Worm (Caenorhabditis elegans): ENCODE measurements around the gene T05A7.12.

Gene T05A7.12

ce11 chrII:4621650-4622049, 41.4 kb downstream of the T05A7.12 start, which contains the start of gene clec-139:
Gene clec-139, minus strand, starts transcription at chrII:4621750.
- TF ChIP-seq ets-5 (GFP tag; IDR thresholded peaks at IDR 0.05): no peak
- peak; percentile 58 for TF ChIP-seq nhr-85 (tag)

ce11 chrII:4619700-4620099, 43.4 kb downstream of the T05A7.12 start, which contains the start of gene clec-138:
Gene clec-138, minus strand, starts transcription at chrII:4619800.
- no peak for TF ChIP-seq nhr-84 (tag; optimal IDR thresholded peaks at IDR 0.05)
- TF ChIP-seq unc-98 (GFP tag; IDR thresholded peaks at IDR 0.05): no peak
- no peak for TF ChIP-seq lin-14 (GFP tag; optimal IDR thresholded peaks at IDR 0.05)
- no peak for TF ChIP-seq efl-1 (optimal IDR thresholded peaks at IDR 0.05)
- peak in 1 of 2 experiments; percentile 32 for TF ChIP-seq efl-1 (GFP tag; optimal IDR thresholded peaks at IDR 0.05 in 1 of 2)
- TF ChIP-seq nhr-28 (tag; optimal IDR thresholded peaks at IDR 0.05): no peak
- TF ChIP-seq jun-1 (tag; optimal IDR thresholded peaks at IDR 0.05): no peak
- no peak for TF ChIP-seq snu-23 (GFP tag; optimal IDR thresholded peaks at IDR 0.05)
- no peak for TF ChIP-seq ztf-4 (tag; optimal IDR thresholded peaks at IDR 0.05)

DNA sequence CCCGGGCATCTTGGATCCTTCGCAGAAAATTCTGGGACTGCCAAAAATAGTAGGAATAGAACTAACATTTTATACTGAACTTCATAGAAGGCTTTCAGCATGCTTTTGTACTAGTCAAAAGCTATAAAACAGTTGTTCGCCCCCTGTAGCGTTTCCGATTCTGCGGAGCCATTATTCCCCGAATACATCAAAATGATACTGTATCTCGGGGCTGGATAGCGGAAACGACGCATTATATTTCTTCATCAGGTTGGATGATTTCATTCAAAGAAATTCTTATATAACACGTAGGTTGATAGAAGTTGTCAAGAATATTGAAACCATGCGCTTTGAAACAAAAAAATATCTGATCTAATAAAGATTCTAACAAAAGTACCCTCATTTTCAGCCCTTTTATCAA, 45.1 kb downstream of the T05A7.12 start, which contains the start of gene clec-137:
Gene clec-137, minus strand, starts transcription at position 101 of the 400 bp plus-strand sequence.
- TF ChIP-seq fkh-8 (tag; optimal IDR thresholded peaks at IDR 0.05) (no peak), lin-35 (GFP tag; optimal IDR thresholded peaks at IDR 0.05) (no peak), efl-1 (optimal IDR thresholded peaks at IDR 0.05) (no peak), efl-1 (GFP tag; optimal IDR thresholded peaks at IDR 0.05 in 1 of 2) (no peak), ama-1 (optimal IDR thresholded peaks at IDR 0.05) (no peak), aly-2 (tag; optimal IDR thresholded peaks at IDR 0.05) (no peak), irx-1 (tag; optimal IDR thresholded peaks at IDR 0.05) (no peak), C34B4.2 (tag; optimal IDR thresholded peaks at IDR 0.05) (no peak), tlp-1 (tag; optimal IDR thresholded peaks at IDR 0.05) (no peak), hlh-17 (GFP tag; optimal IDR thresholded peaks at IDR 0.05; ENCODE audit: borderline replicate concordance) (no peak), hpl-2 (GFP tag; optimal IDR thresholded peaks at IDR 0.05) (no peak), dsc-1 (tag; optimal IDR thresholded peaks at IDR 0.05) (no peak), snu-23 (GFP tag; optimal IDR thresholded peaks at IDR 0.05) (no peak), ztf-4 (tag; optimal IDR thresholded peaks at IDR 0.05) (no peak), snpc-4 (tag; optimal IDR thresholded peaks at IDR 0.05) (no peak), unc-62 (GFP tag; optimal IDR thresholded peaks at IDR 0.05) (no peak), ces-1 (GFP tag; optimal IDR thresholded peaks at IDR 0.05) (no peak), jun-1 (tag; optimal IDR thresholded peaks at IDR 0.05) (no peak), hlh-4 (tag; optimal IDR thresholded peaks at IDR 0.05) (no peak), aha-1 (tag; optimal IDR thresholded peaks at IDR 0.05) (no peak), C04F5.9 (tag; optimal IDR thresholded peaks at IDR 0.05) (no peak)

- TF ChIP-seq mef-2 (tag; optimal IDR thresholded peaks at IDR 0.05) (no peak), fkh-8 (tag; optimal IDR thresholded peaks at IDR 0.05) (no peak), blmp-1 (tag; optimal IDR thresholded peaks at IDR 0.05) (no peak), pax-3 (tag; optimal IDR thresholded peaks at IDR 0.05) (no peak), ces-1 (GFP tag; optimal IDR thresholded peaks at IDR 0.05) (no peak), C04F5.9 (tag; optimal IDR thresholded peaks at IDR 0.05) (no peak), efl-3 (GFP tag; optimal IDR thresholded peaks at IDR 0.05) (no peak), rnt-1 (tag; optimal IDR thresholded peaks at IDR 0.05) (no peak), snpc-4 (tag; optimal IDR thresholded peaks at IDR 0.05) (no peak), jun-1 (tag; optimal IDR thresholded peaks at IDR 0.05) (no peak), unc-62 (GFP tag; optimal IDR thresholded peaks at IDR 0.05) (no peak), ztf-11 (tag; optimal IDR thresholded peaks at IDR 0.05) (no peak), Y116A8C.19 (tag; optimal IDR thresholded peaks at IDR 0.05; ENCODE audit: borderline replicate concordance) (no peak), vab-15 (tag; optimal IDR thresholded peaks at IDR 0.05) (no peak)
These were observed 46.6 kb downstream of the T05A7.12 start, which contains the start of gene clec-136 for ce11 chrII:4616443-4616842. Gene clec-136, minus strand, starts transcription at chrII:4616543.

- TF ChIP-seq mef-2 (tag; optimal IDR thresholded peaks at IDR 0.05): no peak
These were observed 50.4 kb downstream of the T05A7.12 start, which contains the start of gene pqn-35 for ce11 chrII:4612694-4613093. Gene pqn-35, plus strand, starts transcription at chrII:4612994.
